Worm (Caenorhabditis elegans) whole organism, L1 larva: Measurements from ENCODE around the gene tank-1.

Experiments
- dpl-1 ChIP-seq, 3 experiments: fragments of 150-350 bp in 2 of 3; sonication (generic microtip) in 1 of 3; optimal IDR thresholded peaks; 2 replicates each; lab custom pipeline; 2014 to 2017; ENCODE audit warnings: missing biosample characterization in 3 of 3, missing genetic modification characterization in 3 of 3, missing genetic modification reagents in 3 of 3
- lin-13 ChIP-seq: fragments of 150-350 bp; optimal IDR thresholded peaks from 2 replicates; lab custom pipeline; 2014; ENCODE audit warnings: missing biosample characterization, missing genetic modification reagents, missing genetic modification characterization
- lsy-2 ChIP-seq, 2 experiments: fragments of 150-350 bp; optimal IDR thresholded peaks; 2 replicates each; lab custom pipeline; 2014; ENCODE audit warnings: missing biosample characterization in 2 of 2, missing genetic modification characterization in 2 of 2
- nhr-11 ChIP-seq: fragments of 150-350 bp; optimal IDR thresholded peaks from 2 replicates; lab custom pipeline; 2014; ENCODE audit warnings: missing biosample characterization, missing genetic modification characterization
- nhr-12 ChIP-seq: sonication (generic microtip); optimal IDR thresholded peaks from 2 replicates; lab custom pipeline; 2017; ENCODE audit warnings: missing biosample characterization, missing genetic modification characterization
- nhr-19 ChIP-seq: fragments of 200-800 bp; sonication (Bioruptor generic); conservative IDR thresholded peaks from 2 replicates; pipeline ENCODE4 v1.3.6; 2022; ENCODE audit warnings: missing genetic modification characterization, missing compliant biosample characterization

ce11 chrV:1232574-1232973 lies 52.9 kb downstream of the tank-1 start:
- TF ChIP-seq lsy-2 (tag; optimal IDR thresholded peaks at IDR 0.05; lab: Kevin White, UChicago) (no peak), nhr-19 (GFP tag; lab: Robert Waterston, UW) (no peak), nhr-12 (no peak), nhr-11 (tag; lab: Kevin White, UChicago) (no peak), dpl-1 (GFP tag; optimal IDR thresholded peaks at IDR 0.05; lab: Kevin White, UChicago) (no peak), lin-13 (GFP tag; lab: Kevin White, UChicago) (no peak)
